Worm (Caenorhabditis elegans) whole organism, early embryonic: ENCODE results near the gene dlat-2.

Experiments used
- F13C5.2 ChIP-seq: sonication (generic microtip); optimal IDR thresholded peaks from 2 replicates; lab custom pipeline; 2017; ENCODE audit warnings: mild to moderate bottlenecking, missing genetic modification characterization, inconsistent platforms, missing compliant biosample characterization
- aly-1 ChIP-seq: sonication (generic microtip); optimal IDR thresholded peaks from 2 replicates; lab custom pipeline; 2016; ENCODE audit warnings: missing genetic modification characterization, missing compliant biosample characterization
- ama-1 ChIP-seq: fragments of 150-350 bp; optimal IDR thresholded peaks from 2 replicates; lab custom pipeline; 2014
- ceh-36 ChIP-seq: sonication (generic microtip); optimal IDR thresholded peaks from 2 replicates; lab custom pipeline; 2016; ENCODE audit warnings: missing genetic modification characterization, inconsistent platforms, missing compliant biosample characterization
- flt-1 ChIP-seq: fragments of 200-800 bp; sonication (Bioruptor generic); IDR thresholded peaks from 2 replicates; pipeline ENCODE4 v1.3.6; 2022; ENCODE audit warnings: missing genetic modification characterization, missing compliant biosample characterization
- hnd-1 ChIP-seq: sonication (generic microtip); optimal IDR thresholded peaks from 2 replicates; lab custom pipeline; 2016; ENCODE audit warnings: missing genetic modification characterization, missing compliant biosample characterization
- pes-1 ChIP-seq: fragments of 200-800 bp; sonication (Bioruptor generic); IDR thresholded peaks from 2 replicates; pipeline ENCODE4 v1.3.6; 2022; ENCODE audit warnings: missing genetic modification reagents, missing genetic modification characterization, missing compliant biosample characterization
- sea-1 ChIP-seq: fragments of 200-800 bp; sonication (Bioruptor generic); conservative IDR thresholded peaks from 2 replicates; pipeline ENCODE4 v1.3.6; 2022; ENCODE audit warnings: missing genetic modification characterization, missing compliant biosample characterization
- tbx-37 ChIP-seq: fragments of 200-800 bp; sonication (Bioruptor generic); conservative IDR thresholded peaks from 2 replicates; pipeline ENCODE4 v1.3.6; 2022; ENCODE audit warnings: missing genetic modification reagents, missing genetic modification characterization, missing compliant biosample characterization
- tra-4 ChIP-seq: sonication (generic microtip); optimal IDR thresholded peaks from 2 replicates; lab custom pipeline; 2017; ENCODE audit warnings: missing genetic modification characterization, missing compliant biosample characterization

DNA sequence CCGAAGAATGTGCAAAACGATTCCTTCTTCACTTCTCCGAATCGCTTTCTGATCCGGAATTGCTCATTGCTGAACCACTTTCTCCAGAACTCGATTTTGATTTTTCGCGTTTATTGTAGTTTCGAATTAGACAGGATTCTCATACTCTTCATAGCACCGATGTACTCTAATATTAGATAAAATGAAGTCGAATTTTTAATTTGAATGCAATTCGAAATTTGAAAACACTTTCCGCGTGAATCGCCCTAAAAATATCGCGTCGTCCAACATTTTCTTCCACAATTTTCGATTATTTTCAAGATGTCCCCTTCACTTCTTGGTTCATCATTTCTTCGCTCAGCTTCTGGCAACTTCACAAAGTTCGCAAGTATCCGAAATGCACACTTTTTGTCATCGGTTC is 1.6 kb downstream of the dlat-2 start, which contains the start of gene C30H6.8:
- TF ChIP-seq ama-1 (lab: Kevin White, UChicago), result no peak
- TF ChIP-seq sea-1 (GFP tag; lab: Robert Waterston, UW), result no peak
- no peak for TF ChIP-seq F13C5.2 (tag; lab: Kevin White, UChicago)
- no peak for TF ChIP-seq tbx-37 (GFP tag; lab: Robert Waterston, UW)
- no peak for TF ChIP-seq tra-4 (tag; lab: Kevin White, UChicago)
- no peak for TF ChIP-seq aly-1 (tag; lab: Kevin White, UChicago)
- no peak for TF ChIP-seq flt-1 (GFP tag; lab: Robert Waterston, UW)
- no peak for TF ChIP-seq hnd-1
- TF ChIP-seq pes-1 (GFP tag; lab: Robert Waterston, UW), result no peak
- no peak for TF ChIP-seq ceh-36
